Worm (Caenorhabditis elegans): Measurements from ENCODE around the gene Y58A7A.2.

DNA sequence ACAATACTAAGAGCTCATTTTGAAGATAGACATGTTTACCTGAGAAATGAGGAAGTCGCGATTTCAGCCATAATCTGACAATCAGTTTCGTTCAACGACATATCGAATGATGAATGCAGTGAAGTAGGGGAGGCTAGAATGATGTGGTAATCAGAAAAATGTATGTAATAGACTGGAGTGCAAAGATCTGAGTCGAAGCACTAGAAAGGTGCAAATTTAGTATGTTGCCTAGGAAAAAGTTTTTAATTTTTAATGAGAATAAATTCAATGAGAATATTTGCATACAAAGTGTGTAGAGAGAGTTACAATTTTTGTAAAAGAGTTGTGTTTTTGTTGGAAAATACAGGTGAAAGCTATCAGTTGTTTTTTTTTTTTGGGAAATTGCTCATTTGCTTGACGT is 33.0 kb upstream of the Y58A7A.2 start, which contains the start of gene srab-2:
- TF ChIP-seq lin-39 (tag; optimal IDR thresholded peaks at IDR 0.05): no peak
- no peak for TF ChIP-seq ceh-63 (GFP tag; optimal IDR thresholded peaks at IDR 0.05)
- TF ChIP-seq lsy-2 (tag; optimal IDR thresholded peaks at IDR 0.05): no peak
- no peak for TF ChIP-seq fkh-8 (tag; optimal IDR thresholded peaks at IDR 0.05)
